Worm (Caenorhabditis elegans) whole organism, late embryonic: ENCODE results near the gene mltn-9.

Experiments used
- F13H6.1 ChIP-seq: sonication (generic microtip); optimal IDR thresholded peaks from 2 replicates; lab custom pipeline; 2016; ENCODE audit warnings: missing genetic modification characterization, missing compliant biosample characterization
- T23F11.4 ChIP-seq: fragments of 200-800 bp; sonication (Bioruptor generic); optimal IDR thresholded peaks from 2 replicates; lab custom pipeline; 2018; ENCODE audit warnings: mild to moderate bottlenecking, missing genetic modification characterization, missing compliant biosample characterization
- ahr-1 ChIP-seq: sonication (generic microtip); optimal IDR thresholded peaks from 2 replicates; lab custom pipeline; 2016; ENCODE audit warnings: missing genetic modification characterization, missing compliant biosample characterization
- ceh-14 ChIP-seq: sonication (generic microtip); optimal IDR thresholded peaks from 2 replicates; lab custom pipeline; 2016; ENCODE audit warnings: missing genotype, missing genetic modification characterization, missing compliant biosample characterization
- ceh-34 ChIP-seq: sonication (generic microtip); optimal IDR thresholded peaks from 2 replicates; lab custom pipeline; 2016; ENCODE audit warnings: mild to moderate bottlenecking, missing genetic modification characterization, missing compliant biosample characterization
- zip-5 ChIP-seq: sonication (generic microtip); optimal IDR thresholded peaks from 2 replicates; lab custom pipeline; 2016; ENCODE audit warnings: missing genetic modification characterization, missing compliant biosample characterization

DNA sequence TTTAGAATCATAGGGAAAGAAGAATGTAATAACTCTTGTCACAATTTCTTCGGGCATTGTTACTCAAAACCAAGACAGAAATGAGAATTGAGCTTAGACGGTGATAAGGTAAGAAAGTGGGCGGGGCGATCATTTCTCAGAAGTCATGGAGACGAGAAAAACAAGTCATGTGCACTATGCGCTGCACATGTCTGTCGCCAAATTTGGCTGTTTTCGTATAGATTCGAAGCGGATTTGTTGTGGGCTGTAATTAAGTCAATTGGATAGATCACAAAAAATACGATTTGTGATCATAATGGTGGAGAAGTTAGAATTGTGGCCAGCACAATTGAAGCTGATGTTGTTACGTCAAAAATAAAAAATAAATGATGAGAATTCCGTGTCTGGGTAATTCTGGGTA, 24.1 kb upstream of the mltn-9 start, which contains the start of gene C01G12.7:
- TF ChIP-seq zip-5 (tag; lab: Kevin White, UChicago) = no peak
- no peak for TF ChIP-seq ceh-34 (tag; lab: Kevin White, UChicago)
- no peak for TF ChIP-seq ceh-14 (tag; lab: Kevin White, UChicago)
- TF ChIP-seq T23F11.4 (GFP tag; lab: Kevin White, UChicago) = no peak
- no peak for TF ChIP-seq ahr-1 (tag; lab: Kevin White, UChicago)
- TF ChIP-seq F13H6.1 (tag; lab: Kevin White, UChicago) = no peak
